Worm (Caenorhabditis elegans): ENCODE data around the gene F47D12.3.
"Not testable (repeated sequence)": the region's sequence is repeated elsewhere in the genome, so short reads cannot be mapped to it uniquely, and the experiment has no call there.

DNA sequence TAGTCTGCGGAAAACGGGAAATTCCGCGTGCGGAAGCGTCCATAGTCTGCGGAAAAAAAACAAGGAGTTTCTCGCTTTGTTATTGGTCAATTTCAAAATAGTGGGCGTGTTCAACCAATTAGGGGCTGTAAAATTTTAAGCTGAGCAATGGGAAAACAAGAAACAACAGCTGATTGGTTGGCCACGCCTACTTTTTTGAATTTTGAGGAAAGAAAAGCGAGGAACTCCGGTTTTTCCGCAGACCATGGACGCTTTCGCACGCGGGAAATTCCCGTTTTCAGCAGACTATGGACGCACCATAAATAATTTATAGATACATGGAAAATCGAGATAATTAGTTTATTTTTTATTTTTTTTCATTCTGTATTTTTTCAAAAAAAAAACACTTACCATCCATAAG lies 3.4 kb downstream of the F47D12.3 start:
- TF ChIP-seq pqm-1 (tag; optimal IDR thresholded peaks at IDR 0.05); F13H6.1 (tag; optimal IDR thresholded peaks at IDR 0.05); madf-2 (tag; optimal IDR thresholded peaks at IDR 0.05); che-1 (tag; optimal IDR thresholded peaks at IDR 0.05); fkh-10 (GFP tag; optimal IDR thresholded peaks at IDR 0.05); ceh-48 (tag; optimal IDR thresholded peaks at IDR 0.05); ceh-22 (tag; optimal IDR thresholded peaks at IDR 0.05); elt-2 (tag; optimal IDR thresholded peaks at IDR 0.05); ttx-3 (tag; optimal IDR thresholded peaks at IDR 0.05): not testable (repeated sequence)

Data from whole organism, late embryonic.